Fruit fly (Drosophila melanogaster): Measurements from ENCODE around the gene ttk.

ttk gene

dm6 chr3R:31688671-31689642 is 24.7 kb upstream of the ttk start (continued):
- TF ChIP-seq CG3407 (GFP tag; optimal IDR thresholded peaks at IDR 0.05): no peak
- no peak for TF ChIP-seq CG5245 (GFP tag; optimal IDR thresholded peaks at IDR 0.05)
- no peak for TF ChIP-seq lbe (GFP tag; optimal IDR thresholded peaks at IDR 0.05)
- no peak for TF ChIP-seq CG18011 (GFP tag; optimal IDR thresholded peaks at IDR 0.05)
- TF ChIP-seq her (GFP tag; optimal IDR thresholded peaks at IDR 0.05): no peak
- TF ChIP-seq CG33557 (GFP tag; optimal IDR thresholded peaks at IDR 0.05): no peak
- TF ChIP-seq CG31365 (tag; optimal IDR thresholded peaks at IDR 0.05): no peak
- no peak for TF ChIP-seq Max (GFP tag; optimal IDR thresholded peaks at IDR 0.05)
- TF ChIP-seq dpn (GFP tag; optimal IDR thresholded peaks at IDR 0.05): no peak
- no peak for TF ChIP-seq wdn (GFP tag; IDR thresholded peaks at IDR 0.05)
- TF ChIP-seq slou (GFP tag; optimal IDR thresholded peaks at IDR 0.05): no peak
- TF ChIP-seq CG14667 (GFP tag; IDR thresholded peaks at IDR 0.05): no peak
- TF ChIP-seq D19B (GFP tag; optimal IDR thresholded peaks at IDR 0.05): no peak
- no peak for TF ChIP-seq HLH4C (GFP tag; IDR thresholded peaks at IDR 0.05; ENCODE audit: partially characterized antibody)
- peak in 1 of 2 experiments; percentile 71 for TF ChIP-seq Hr78 (GFP tag; optimal IDR thresholded peaks at IDR 0.05)
- no peak for TF ChIP-seq CHES-1-like (GFP tag; optimal IDR thresholded peaks at IDR 0.05)
- TF ChIP-seq eyg (GFP tag; optimal IDR thresholded peaks at IDR 0.05): no peak
- TF ChIP-seq klu (GFP tag; IDR thresholded peaks at IDR 0.05): no peak
- no peak for TF ChIP-seq CG10209 (GFP tag; optimal IDR thresholded peaks at IDR 0.05)
- no peak for TF ChIP-seq run (tag; optimal IDR thresholded peaks at IDR 0.05)
- no peak for TF ChIP-seq Stat92E (GFP tag; optimal IDR thresholded peaks at IDR 0.05)
- no peak for TF ChIP-seq slbo (GFP tag; IDR thresholded peaks at IDR 0.05)
- TF ChIP-seq CG1647 (GFP tag; optimal IDR thresholded peaks at IDR 0.05): no peak
- no peak for TF ChIP-seq hbn (GFP tag; IDR thresholded peaks at IDR 0.05; ENCODE audit: partially characterized antibody)
- no peak for TF ChIP-seq maf-S (GFP tag; optimal IDR thresholded peaks at IDR 0.05)
- TF ChIP-seq zfh2 (GFP tag; optimal IDR thresholded peaks at IDR 0.05): no peak
- no peak for TF ChIP-seq B-H1 (GFP tag; IDR thresholded peaks at IDR 0.05)
- TF ChIP-seq insv (GFP tag; optimal IDR thresholded peaks at IDR 0.05): no peak
- no peak for TF ChIP-seq CG4730 (GFP tag; IDR thresholded peaks at IDR 0.05)
- no peak for TF ChIP-seq CG14441 (GFP tag; IDR thresholded peaks at IDR 0.05)
- TF ChIP-seq schlank (tag; optimal IDR thresholded peaks at IDR 0.05): no peak
- TF ChIP-seq Xrp1 (GFP tag; IDR thresholded peaks at IDR 0.05): no peak
- TF ChIP-seq NK7.1 (GFP tag; optimal IDR thresholded peaks at IDR 0.05): no peak
- no peak for TF ChIP-seq dysf (GFP tag; IDR thresholded peaks at IDR 0.05)
- TF ChIP-seq CG6254 (GFP tag; optimal IDR thresholded peaks at IDR 0.05): no peak
- no peak for TF ChIP-seq Ets97D (GFP tag; optimal IDR thresholded peaks at IDR 0.05)
- TF ChIP-seq Drgx (GFP tag; IDR thresholded peaks at IDR 0.05): no peak
- no peak for TF ChIP-seq hb (GFP tag; IDR thresholded peaks at IDR 0.05; ENCODE audit: partially characterized antibody)
- TF ChIP-seq pnt (GFP tag; optimal IDR thresholded peaks at IDR 0.05): no peak
- no peak for TF ChIP-seq dan (GFP tag; IDR thresholded peaks at IDR 0.05)
- no peak for TF ChIP-seq tx (GFP tag; optimal IDR thresholded peaks at IDR 0.05)
- TF ChIP-seq otp (GFP tag; IDR thresholded peaks at IDR 0.05): no peak; the same call in 2 of the 3 replicates
- TF ChIP-seq Opbp (GFP tag; IDR thresholded peaks at IDR 0.05; ENCODE audit: partially characterized antibody): no peak
- TF ChIP-seq Lhr (GFP tag; optimal IDR thresholded peaks at IDR 0.05): no peak
- no peak for TF ChIP-seq CG11695 (GFP tag; IDR thresholded peaks at IDR 0.05)
- no peak for TF ChIP-seq CG7963 (GFP tag; IDR thresholded peaks at IDR 0.05; ENCODE audit: partially characterized antibody)
- no peak for TF ChIP-seq dm (GFP tag; optimal IDR thresholded peaks at IDR 0.05)
- no peak for TF ChIP-seq nau (GFP tag; optimal IDR thresholded peaks at IDR 0.05)
- TF ChIP-seq CG8089 (GFP tag; optimal IDR thresholded peaks at IDR 0.05): peak; percentile 5

All from whole organism, embryonic.